Worm (Caenorhabditis elegans): ENCODE results near the gene dap-3.

The dap-3 gene

ce11 chrII:10584036-10584435 lies 3.1 kb downstream of the dap-3 start, which contains the start of gene algn-9:
Gene algn-9, plus strand, starts transcription at chrII:10584336.
- TF ChIP-seq Y95B8A.8 (GFP tag; IDR thresholded peaks at IDR 0.05) (0 out of 2 replicates have a peak, but pooled peaks have one; percentile 11), lag-1 (GFP tag; IDR thresholded peaks at IDR 0.05) (no peak)

ce11 chrII:10587742-10588141 lies 6.8 kb downstream of the dap-3 start, which contains the start of gene crn-3:
Gene crn-3, plus strand, starts transcription at chrII:10588042.
- TF ChIP-seq pbrm-1 (GFP tag; IDR thresholded peaks at IDR 0.05) (0 out of 2 replicates have a peak, but pooled peaks have one; percentile 22), ekl-4 (GFP tag; IDR thresholded peaks at IDR 0.05) (0 out of 2 replicates have a peak, but pooled peaks have one; percentile 18), madf-6 (GFP tag; IDR thresholded peaks at IDR 0.05) (0 out of 2 replicates have a peak, but pooled peaks have one; percentile 37), hmg-20 (GFP tag; IDR thresholded peaks at IDR 0.05) (no peak)

ce11 chrII:10592452-10592851 lies 11.5 kb downstream of the dap-3 start, which contains the start of gene crn-5:
Gene crn-5, plus strand, starts transcription at chrII:10592752.
- TF ChIP-seq madf-3 (GFP tag; IDR thresholded peaks at IDR 0.05) (no peak), unc-130 (GFP tag; optimal IDR thresholded peaks at IDR 0.05) (no peak), madf-8 (GFP tag; conservative IDR thresholded peaks at IDR 0.05) (no peak), repo-1 (tag; optimal IDR thresholded peaks at IDR 0.05) (no peak), efl-1 (GFP tag; optimal IDR thresholded peaks at IDR 0.05) (no peak), ceh-58 (GFP tag; IDR thresholded peaks at IDR 0.05) (no peak), athp-1 (tag; optimal IDR thresholded peaks at IDR 0.05) (no peak), K11D2.4 (GFP tag; IDR thresholded peaks at IDR 0.05) (no peak), lsy-27 (tag; optimal IDR thresholded peaks at IDR 0.05; ENCODE audit: borderline replicate concordance, insufficient read depth) (no peak), F57A8.1 (GFP tag; optimal IDR thresholded peaks at IDR 0.05) (no peak), Y67H2A.10 (GFP tag; conservative IDR thresholded peaks at IDR 0.05) (no peak), egl-18 (GFP tag; IDR thresholded peaks at IDR 0.05) (no peak), ceh-100 (GFP tag; IDR thresholded peaks at IDR 0.05) (no peak), F37B4.10 (GFP tag; IDR thresholded peaks at IDR 0.05) (no peak), somi-1 (GFP tag; optimal IDR thresholded peaks at IDR 0.05) (no peak), rec-8 (tag; optimal IDR thresholded peaks at IDR 0.05) (no peak), nfya-1 (tag; optimal IDR thresholded peaks at IDR 0.05; ENCODE audit: borderline replicate concordance, insufficient read depth) (no peak), chd-7 (tag; optimal IDR thresholded peaks at IDR 0.05) (no peak), rcor-1 (GFP tag; IDR thresholded peaks at IDR 0.05) (no peak), nhr-27 (tag; optimal IDR thresholded peaks at IDR 0.05) (no peak)

- TF ChIP-seq cebp-2 (GFP tag; IDR thresholded peaks at IDR 0.05) (no peak), ekl-4 (GFP tag; IDR thresholded peaks at IDR 0.05) (no peak), hlh-26 (GFP tag; conservative IDR thresholded peaks at IDR 0.05) (no peak)
Observed at ce11 chrII:10594312-10594711, 13.4 kb downstream of the dap-3 start.

ce11 chrII:10594758-10595157 lies 13.8 kb downstream of the dap-3 start, which contains the start of gene C14A4.6:
Gene C14A4.6, minus strand, starts transcription at chrII:10594776.
- TF ChIP-seq ztf-26 (tag; optimal IDR thresholded peaks at IDR 0.05) (no peak), Y56A3A.18 (GFP tag; IDR thresholded peaks at IDR 0.05) (no peak), hrde-1 (tag; optimal IDR thresholded peaks at IDR 0.05; ENCODE audit: borderline replicate concordance) (no peak), F39B2.1 (GFP tag; IDR thresholded peaks at IDR 0.05) (no peak), attf-3 (GFP tag; conservative IDR thresholded peaks at IDR 0.05) (no peak), F23B12.7 (tag; optimal IDR thresholded peaks at IDR 0.05; ENCODE audit: insufficient read depth) (no peak), ekl-4 (GFP tag; IDR thresholded peaks at IDR 0.05) (no peak), nhr-80 (tag; optimal IDR thresholded peaks at IDR 0.05) (peak; percentile 72), die-1 (tag; optimal IDR thresholded peaks at IDR 0.05) (no peak), dox-1 (GFP tag; IDR thresholded peaks at IDR 0.05) (0 out of 2 replicates have a peak, but pooled peaks have one; percentile 28), fkh-3 (tag; optimal IDR thresholded peaks at IDR 0.05) (no peak), T07F8.4 (tag; optimal IDR thresholded peaks at IDR 0.05) (no peak)
